Fruit fly (Drosophila melanogaster) whole organism, embryonic: ENCODE results near the gene awd.

Experiments used
- CG10209 ChIP-seq: fragments of 200-800 bp; sonication (Bioruptor generic); optimal IDR thresholded peaks from 3 replicates; lab custom pipeline; 2017; ENCODE audit warnings: missing biosample characterization, mild to moderate bottlenecking, missing genetic modification characterization, missing genetic modification reagents
- CG10366 ChIP-seq: fragments of 200-800 bp; sonication (Bioruptor generic); IDR thresholded peaks from 2 replicates; pipeline ENCODE4 v1.3.6; 2022; ENCODE audit warnings: missing biosample characterization, missing genetic modification characterization
- CG10979 ChIP-seq: fragments of 200-800 bp; sonication (Bioruptor generic); optimal IDR thresholded peaks from 2 replicates; lab custom pipeline; 2018; ENCODE audit warnings: missing biosample characterization, mild to moderate bottlenecking, missing genetic modification characterization, moderate library complexity
- CG13123 ChIP-seq: fragments of 200-800 bp; sonication (Bioruptor generic); optimal IDR thresholded peaks from 2 replicates; lab custom pipeline; 2016; ENCODE audit warnings: missing biosample characterization, missing genetic modification characterization
- CG13624 ChIP-seq: fragments of 200-800 bp; sonication (Bioruptor generic); optimal IDR thresholded peaks from 2 replicates; lab custom pipeline; 2016; ENCODE audit warnings: missing biosample characterization, missing genetic modification characterization
- CG1603 ChIP-seq: fragments of 200-800 bp; sonication (Bioruptor generic); optimal IDR thresholded peaks from 2 replicates; lab custom pipeline; 2019; ENCODE audit warnings: missing biosample characterization, mild to moderate bottlenecking, missing genetic modification characterization, moderate library complexity
- CG16815 ChIP-seq: fragments of 200-800 bp; sonication (Bioruptor generic); optimal IDR thresholded peaks from 3 replicates; lab custom pipeline; 2017; ENCODE audit warnings: missing biosample characterization, mild to moderate bottlenecking, missing genetic modification characterization
- CG17359 ChIP-seq: fragments of 200-800 bp; sonication (Bioruptor generic); optimal IDR thresholded peaks from 3 replicates; lab custom pipeline; 2018; ENCODE audit warnings: missing biosample characterization, mild to moderate bottlenecking, missing genetic modification characterization, moderate library complexity
- CG1832 ChIP-seq: fragments of 200-800 bp; sonication (Bioruptor generic); optimal IDR thresholded peaks from 2 replicates; lab custom pipeline; 2017; ENCODE audit warnings: missing biosample characterization, mild to moderate bottlenecking, missing genetic modification characterization, inconsistent platforms
- CG2202 ChIP-seq: fragments of 200-800 bp; sonication (Bioruptor generic); optimal IDR thresholded peaks from 2 replicates; lab custom pipeline; 2018; ENCODE audit warnings: missing biosample characterization, mild to moderate bottlenecking, missing genetic modification characterization
- CG2712 ChIP-seq: fragments of 200-800 bp; optimal IDR thresholded peaks from 3 replicates; lab custom pipeline; 2019; ENCODE audit warnings: missing biosample characterization, mild to moderate bottlenecking, missing genetic modification characterization, moderate library complexity
- CG31388 ChIP-seq: fragments of 200-800 bp; sonication (Bioruptor generic); optimal IDR thresholded peaks from 2 replicates; lab custom pipeline; 2016; ENCODE audit warnings: missing biosample characterization, missing genetic modification characterization
- CG32767 ChIP-seq: fragments of 200-800 bp; sonication (Bioruptor generic); IDR thresholded peaks from 2 replicates; pipeline ENCODE4 v1.3.6; 2022; ENCODE audit warnings: missing biosample characterization, missing genetic modification characterization
- CG32772 ChIP-seq: fragments of 200-800 bp; sonication (Bioruptor generic); IDR thresholded peaks from 2 replicates; pipeline ENCODE4 v1.3.6; 2022; ENCODE audit warnings: missing biosample characterization, missing genetic modification characterization
- CG34376 ChIP-seq: fragments of 200-800 bp; sonication (Bioruptor generic); optimal IDR thresholded peaks from 2 replicates; lab custom pipeline; 2018; ENCODE audit warnings: missing biosample characterization, mild to moderate bottlenecking, missing genetic modification characterization
- CG4424 ChIP-seq: fragments of 200-800 bp; sonication (Bioruptor generic); optimal IDR thresholded peaks from 3 replicates; lab custom pipeline; 2016; ENCODE audit warnings: missing biosample characterization, missing genetic modification characterization
- CG4854 ChIP-seq: fragments of 200-800 bp; sonication (Bioruptor generic); optimal IDR thresholded peaks from 2 replicates; lab custom pipeline; 2016; ENCODE audit warnings: missing biosample characterization, missing genetic modification characterization, inconsistent platforms
- CG7745 ChIP-seq: fragments of 200-800 bp; sonication (Bioruptor generic); optimal IDR thresholded peaks from 2 replicates; lab custom pipeline; 2018; ENCODE audit warnings: missing biosample characterization, mild to moderate bottlenecking, missing genetic modification characterization, moderate library complexity
- CG8359 ChIP-seq: fragments of 200-800 bp; sonication (Bioruptor generic); optimal IDR thresholded peaks from 2 replicates; lab custom pipeline; 2017; ENCODE audit warnings: missing biosample characterization, mild to moderate bottlenecking, missing genetic modification characterization, borderline replicate concordance
- CG8765 ChIP-seq: fragments of 200-800 bp; sonication (Bioruptor generic); IDR thresholded peaks from 2 replicates; pipeline ENCODE4 v1.3.6; 2022; ENCODE audit warnings: missing biosample characterization, missing genetic modification characterization
- CoRest ChIP-seq: fragments of 200-800 bp; sonication (Bioruptor generic); optimal IDR thresholded peaks from 3 replicates; lab custom pipeline; 2018; ENCODE audit warnings: missing biosample characterization, mild to moderate bottlenecking, missing genetic modification characterization, moderate library complexity
- E2f1 ChIP-seq: fragments of 200-800 bp; sonication (Bioruptor generic); IDR thresholded peaks from 2 replicates; pipeline ENCODE4 v1.3.6; 2022; ENCODE audit warnings: missing biosample characterization, missing genetic modification characterization
- Hsf ChIP-seq: fragments of 200-800 bp; sonication (Bioruptor generic); optimal IDR thresholded peaks from 3 replicates; lab custom pipeline; 2016; ENCODE audit warnings: missing biosample characterization, missing genetic modification characterization
- MBD-R2 ChIP-seq: fragments of 200-800 bp; sonication (Bioruptor generic); IDR thresholded peaks from 2 replicates; pipeline ENCODE4 v1.3.6; 2022; ENCODE audit warnings: missing biosample characterization, missing genetic modification characterization
- NC2α ChIP-seq: fragments of 200-800 bp; sonication (Bioruptor generic); optimal IDR thresholded peaks from 2 replicates; lab custom pipeline; 2016; ENCODE audit warnings: missing biosample characterization, missing genetic modification characterization
- Pdp1 ChIP-seq, 2 experiments: fragments of 200-800 bp; sonication (Bioruptor generic); optimal IDR thresholded peaks; 3 replicates each; lab custom pipeline; 2016; ENCODE audit warnings: missing biosample characterization in 2 of 2, missing genetic modification characterization in 2 of 2, mild to moderate bottlenecking in 1 of 2, moderate library complexity in 1 of 2
- Sox100B ChIP-seq: fragments of 200-800 bp; sonication (Bioruptor generic); optimal IDR thresholded peaks from 3 replicates; lab custom pipeline; 2018; ENCODE audit warnings: missing biosample characterization, mild to moderate bottlenecking, missing genetic modification characterization
- Trl ChIP-seq, 3 experiments: fragments of >200 bp in 2 of 3; fragments of 200-800 bp in 1 of 3; sonication (Bioruptor generic) in 1 of 3; optimal IDR thresholded peaks; 2 replicates in 1 of 3; 3 replicates in 2 of 3; lab custom pipeline; 2016 to 2017; ENCODE audit warnings: missing biosample characterization in 1 of 3, missing genetic modification characterization in 1 of 3
- ac ChIP-seq: fragments of 200-800 bp; sonication (Bioruptor generic); optimal IDR thresholded peaks from 3 replicates; lab custom pipeline; 2017; ENCODE audit warnings: missing biosample characterization, mild to moderate bottlenecking, missing genetic modification characterization
- ara ChIP-seq: fragments of 200-800 bp; sonication (Bioruptor generic); IDR thresholded peaks from 2 replicates; pipeline ENCODE4 v1.3.6; 2022; ENCODE audit warnings: missing biosample characterization, missing genetic modification characterization
- chinmo ChIP-seq: fragments of 200-800 bp; sonication (Bioruptor generic); IDR thresholded peaks from 4 replicates; pipeline ENCODE4 v1.3.6; 2022; ENCODE audit warnings: missing biosample characterization, missing genetic modification characterization; ENCODE audit not compliant: partially characterized antibody
- corto ChIP-seq: fragments of 200-800 bp; sonication (Bioruptor generic); optimal IDR thresholded peaks from 2 replicates; lab custom pipeline; 2016; ENCODE audit warnings: missing biosample characterization, mild to moderate bottlenecking, missing genetic modification characterization, moderate library complexity
- cwo ChIP-seq: fragments of 200-800 bp; sonication (Bioruptor generic); optimal IDR thresholded peaks from 3 replicates; lab custom pipeline; 2017; ENCODE audit warnings: missing biosample characterization, missing genetic modification characterization, mild to moderate bottlenecking, moderate library complexity, missing genetic modification reagents
- dan ChIP-seq: fragments of 200-800 bp; sonication (Bioruptor generic); IDR thresholded peaks from 2 replicates; pipeline ENCODE4 v1.3.6; 2022; ENCODE audit warnings: missing biosample characterization, missing genetic modification characterization
- dimm ChIP-seq: fragments of 200-800 bp; sonication (Bioruptor generic); IDR thresholded peaks from 2 replicates; pipeline ENCODE4 v1.3.6; 2022; ENCODE audit warnings: missing biosample characterization, missing genetic modification characterization
- esg ChIP-seq: fragments of 200-800 bp; sonication (Bioruptor generic); conservative IDR thresholded peaks from 2 replicates; pipeline ENCODE4 v1.3.6; 2022; ENCODE audit warnings: missing biosample characterization, missing genetic modification characterization
- fru ChIP-seq: fragments of >200 bp; optimal IDR thresholded peaks from 2 replicates; lab custom pipeline; 2017
- gcm ChIP-seq: fragments of 200-800 bp; sonication (Bioruptor generic); optimal IDR thresholded peaks from 2 replicates; lab custom pipeline; 2019; ENCODE audit warnings: missing biosample characterization, mild to moderate bottlenecking, missing genetic modification characterization, moderate library complexity
- jigr1 ChIP-seq: fragments of 200-800 bp; sonication (Bioruptor generic); IDR thresholded peaks from 3 replicates; pipeline ENCODE4 v1.3.6; 2022; ENCODE audit warnings: missing biosample characterization, missing genetic modification characterization
- ken ChIP-seq: fragments of 200-800 bp; sonication (Bioruptor generic); IDR thresholded peaks from 3 replicates; pipeline ENCODE4 v1.3.6; 2022; ENCODE audit warnings: missing biosample characterization, missing genetic modification characterization
- nom ChIP-seq: fragments of 200-800 bp; sonication (Bioruptor generic); optimal IDR thresholded peaks from 2 replicates; lab custom pipeline; 2017; ENCODE audit warnings: missing biosample characterization, missing genetic modification characterization, mild to moderate bottlenecking, moderate library complexity, missing genetic modification reagents
- odd ChIP-seq: fragments of 200-800 bp; sonication (Bioruptor generic); optimal IDR thresholded peaks from 2 replicates; lab custom pipeline; 2017; ENCODE audit warnings: missing biosample characterization, mild to moderate bottlenecking, missing genetic modification characterization
- otp ChIP-seq: fragments of 200-800 bp; sonication (Bioruptor generic); IDR thresholded peaks from 3 replicates; pipeline ENCODE4, ENCODE4 v1.3.6; 2022; ENCODE audit warnings: missing biosample characterization, missing genetic modification characterization
- psq ChIP-seq: fragments of 200-800 bp; sonication (Bioruptor generic); optimal IDR thresholded peaks from 2 replicates; lab custom pipeline; 2017; ENCODE audit warnings: missing biosample characterization, missing genetic modification characterization
- sens ChIP-seq: fragments of 200-800 bp; sonication (Bioruptor generic); peaks from one replicate; lab custom pipeline; 2016; ENCODE audit warnings: missing biosample characterization, missing genetic modification characterization
- sens-2 ChIP-seq: fragments of 200-800 bp; sonication (Bioruptor generic); IDR thresholded peaks from 2 replicates; pipeline ENCODE4 v1.3.6; 2022; ENCODE audit warnings: missing biosample characterization, missing genetic modification characterization
- trem ChIP-seq: fragments of 200-800 bp; optimal IDR thresholded peaks from 3 replicates; lab custom pipeline; 2019; ENCODE audit warnings: missing biosample characterization, mild to moderate bottlenecking, missing genetic modification characterization, moderate library complexity
- vnd ChIP-seq: fragments of 200-800 bp; sonication (Bioruptor generic); IDR thresholded peaks from 3 replicates; pipeline ENCODE4 v1.3.6; 2022; ENCODE audit warnings: missing biosample characterization, missing genetic modification characterization; ENCODE audit not compliant: partially characterized antibody
- z ChIP-seq: fragments of 200-800 bp; sonication (Bioruptor generic); IDR thresholded peaks from 3 replicates; pipeline ENCODE4 v1.3.6; 2022; ENCODE audit warnings: missing biosample characterization, missing genetic modification characterization

The awd gene

DNA sequence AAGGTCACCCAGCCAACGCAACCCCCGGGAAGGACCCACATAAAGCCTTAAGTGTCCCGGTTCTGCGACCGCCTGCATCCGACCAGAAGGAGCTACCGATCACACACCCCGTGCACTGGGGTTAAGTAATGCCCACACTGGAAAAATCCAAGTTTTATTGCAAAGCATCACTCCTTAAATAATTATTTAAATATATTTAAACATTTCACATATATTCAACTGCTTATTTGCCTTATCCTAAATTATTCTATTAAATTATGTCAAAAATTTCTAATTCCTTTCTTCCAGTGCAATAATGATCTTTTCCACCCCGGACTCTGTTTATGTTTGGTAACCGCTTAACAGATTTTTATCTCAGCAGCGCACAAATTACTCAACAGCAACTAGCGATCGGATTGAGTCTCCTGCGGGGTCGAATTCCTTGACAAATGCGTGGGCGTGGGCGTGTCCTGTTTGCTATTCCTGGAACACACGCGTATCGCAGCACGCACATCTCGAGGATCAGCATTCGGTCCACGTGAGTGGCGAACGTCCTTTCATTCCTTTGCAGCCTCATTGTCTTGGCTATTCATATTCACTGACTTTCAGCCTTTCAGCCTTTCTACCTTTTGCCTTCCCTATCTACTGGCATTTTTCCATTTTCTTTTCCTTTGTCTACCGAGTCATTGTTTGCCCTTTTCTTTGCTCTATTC is 41.2 kb downstream of the awd start (continued):
- TF ChIP-seq sens (peak; percentile 79), CG17359 (tag; lab: Kevin White, UChicago) (no peak), CG13123 (GFP tag; lab: Kevin White, UChicago) (peak; percentile 7), Hsf (GFP tag; lab: Kevin White, UChicago) (no peak), trem (tag; lab: Kevin White, UChicago) (peak; percentile 42), CG16815 (GFP tag; lab: Kevin White, UChicago) (peak; percentile 76), E2f1 (GFP tag; lab: Robert Waterston, UW) (peak; percentile 62), CG7745 (tag; lab: Kevin White, UChicago) (peak; percentile 64), jigr1 (GFP tag; lab: Robert Waterston, UW) (no peak), ken (GFP tag; lab: Robert Waterston, UW) (no peak), Sox100B (GFP tag; lab: Kevin White, UChicago) (peak; percentile 0), sens-2 (0 out of 2 replicates have a peak, but pooled peaks have one; percentile 31), esg (0 out of 2 replicates have a peak, but pooled peaks have one; percentile 5), CG1832 (GFP tag; lab: Kevin White, UChicago) (no peak), CG1603 (tag; lab: Kevin White, UChicago) (peak; percentile 48), CG10209 (GFP tag; lab: Kevin White, UChicago) (peak; percentile 46), CG32767 (no peak), CG10979 (tag; lab: Kevin White, UChicago) (peak; percentile 84), gcm (peak; percentile 72), CG13624 (no peak), CG31388 (no peak), CG8765 (GFP tag; lab: Robert Waterston, UW) (peak; percentile 73; the same call in 1 of the 2 replicates), CG8359 (peak; percentile 20), cwo (GFP tag; lab: Kevin White, UChicago) (no peak), CG34376 (GFP tag; lab: Kevin White, UChicago) (no peak), odd (GFP tag; lab: Kevin White, UChicago) (peak; percentile 18), MBD-R2 (no peak), CG4424 (peak; percentile 58), CG10366 (GFP tag; lab: Robert Waterston, UW) (peak; percentile 16; the same call in 1 of the 2 replicates), dimm (GFP tag; lab: Robert Waterston, UW) (no peak), CG2712 (tag; lab: Kevin White, UChicago) (peak; percentile 88), CG4854 (GFP tag; lab: Kevin White, UChicago) (no peak), corto (GFP tag; lab: Kevin White, UChicago) (no peak), chinmo (GFP tag; lab: Robert Waterston, UW) (no peak), fru (lab: Kevin White, UChicago) (no peak), NC2α (GFP tag; lab: Kevin White, UChicago) (no peak), ara (GFP tag; lab: Robert Waterston, UW) (peak; percentile 83), Pdp1 (GFP tag; optimal IDR thresholded peaks at IDR 0.05; lab: Kevin White, UChicago) (no peak), vnd (no peak), CoRest (tag; lab: Kevin White, UChicago) (peak; percentile 43), Trl (optimal IDR thresholded peaks at IDR 0.05; lab: Kevin White, UChicago) (no peak), Trl (GFP tag; optimal IDR thresholded peaks at IDR 0.05; lab: Kevin White, UChicago) (no peak), ac (GFP tag; lab: Kevin White, UChicago) (peak; percentile 79), dan (GFP tag; lab: Robert Waterston, UW) (peak; percentile 71), CG2202 (tag; lab: Kevin White, UChicago) (peak; percentile 57), z (GFP tag; lab: Robert Waterston, UW) (peak; percentile 57; the same call in 1 of the 3 replicates), psq (GFP tag; lab: Kevin White, UChicago) (no peak), otp (GFP tag; lab: Robert Waterston, UW) (peak; percentile 73), nom (GFP tag; lab: Kevin White, UChicago) (no peak), CG32772 (GFP tag; lab: Robert Waterston, UW) (peak; percentile 37; the same call in 1 of the 2 replicates)
